Worm (Caenorhabditis elegans) whole organism, mixed stage, embryonic: ENCODE data around the gene T16A9.5.
A peak's percentile ranks its signal among the peaks of the same experiment; 100 is the strongest.

Experiments
- M03D4.4 ChIP-seq: sonication (generic microtip); optimal IDR thresholded peaks from 2 replicates; lab custom pipeline; 2017; ENCODE audit warnings: mild to moderate bottlenecking, missing genetic modification characterization, missing compliant biosample characterization
- ceh-43 ChIP-seq: fragments of 200-800 bp; sonication (Bioruptor generic); optimal IDR thresholded peaks from 2 replicates; lab custom pipeline; 2018; ENCODE audit warnings: mild to moderate bottlenecking, missing genetic modification characterization, moderate library complexity, missing compliant biosample characterization
- ceh-83 ChIP-seq: fragments of 200-800 bp; sonication (Bioruptor generic); optimal IDR thresholded peaks from 2 replicates; lab custom pipeline; 2018; ENCODE audit warnings: mild to moderate bottlenecking, missing genetic modification characterization, missing compliant biosample characterization
- ces-1 ChIP-seq: fragments of 150-350 bp; optimal IDR thresholded peaks from 2 replicates; lab custom pipeline; 2014; ENCODE audit warnings: missing biosample characterization, missing genetic modification reagents, missing genetic modification characterization
- cnd-1 ChIP-seq: fragments of 200-800 bp; sonication (Bioruptor generic); optimal IDR thresholded peaks from 2 replicates; lab custom pipeline; 2018; ENCODE audit warnings: mild to moderate bottlenecking, missing genetic modification characterization, missing compliant biosample characterization
- drap-1 ChIP-seq: fragments of 200-800 bp; sonication (Bioruptor generic); optimal IDR thresholded peaks from 3 replicates; lab custom pipeline; 2018; ENCODE audit warnings: mild to moderate bottlenecking, missing genetic modification characterization, missing compliant biosample characterization
- elt-1 ChIP-seq: sonication (generic microtip); optimal IDR thresholded peaks from 2 replicates; lab custom pipeline; 2017; ENCODE audit warnings: missing genetic modification characterization, mild to moderate bottlenecking, missing compliant biosample characterization, antibody characterized with exemption, moderate library complexity, borderline replicate concordance; ENCODE audit not compliant: insufficient read depth
- flh-1 ChIP-seq: fragments of 200-800 bp; sonication (Bioruptor generic); optimal IDR thresholded peaks from 2 replicates; lab custom pipeline; 2018; ENCODE audit warnings: mild to moderate bottlenecking, missing genetic modification characterization, moderate library complexity, missing compliant biosample characterization
- ham-2 ChIP-seq: fragments of 200-800 bp; sonication (Bioruptor generic); optimal IDR thresholded peaks from 2 replicates; lab custom pipeline; 2018; ENCODE audit warnings: mild to moderate bottlenecking, missing genetic modification characterization, missing compliant biosample characterization
- lin-13 ChIP-seq: fragments of 150-350 bp; optimal IDR thresholded peaks from 2 replicates; lab custom pipeline; 2014; ENCODE audit warnings: missing biosample characterization, missing genetic modification characterization
- lin-32 ChIP-seq: fragments of 200-800 bp; sonication (Bioruptor generic); optimal IDR thresholded peaks from 2 replicates; lab custom pipeline; 2018; ENCODE audit warnings: mild to moderate bottlenecking, missing genetic modification characterization, missing compliant biosample characterization
- lsy-2 ChIP-seq: fragments of 150-350 bp; optimal IDR thresholded peaks from 2 replicates; lab custom pipeline; 2014; ENCODE audit warnings: missing biosample characterization, missing genetic modification characterization
- mab-5 ChIP-seq: fragments of 150-350 bp; optimal IDR thresholded peaks from 2 replicates; lab custom pipeline; 2014; ENCODE audit warnings: missing biosample characterization, missing genetic modification characterization
- mep-1 ChIP-seq: fragments of 150-350 bp; optimal IDR thresholded peaks from 2 replicates; lab custom pipeline; 2017; ENCODE audit warnings: missing biosample characterization, missing genetic modification reagents, missing genetic modification characterization, inconsistent platforms
- mls-2 ChIP-seq: sonication (generic microtip); optimal IDR thresholded peaks from 2 replicates; lab custom pipeline; 2016; ENCODE audit warnings: mild to moderate bottlenecking, missing genetic modification characterization, moderate library complexity, missing compliant biosample characterization
- nhr-12 ChIP-seq: fragments of 150-350 bp; optimal IDR thresholded peaks from 2 replicates; lab custom pipeline; 2014; ENCODE audit warnings: missing biosample characterization, missing genetic modification characterization
- nhr-2 ChIP-seq: fragments of 150-350 bp; optimal IDR thresholded peaks from 2 replicates; lab custom pipeline; 2014; ENCODE audit warnings: missing biosample characterization, missing genetic modification characterization
- nhr-237 ChIP-seq: fragments of 150-350 bp; optimal IDR thresholded peaks from 2 replicates; lab custom pipeline; 2014; ENCODE audit warnings: missing biosample characterization, missing genetic modification characterization
- nhr-28 ChIP-seq: fragments of 150-350 bp; optimal IDR thresholded peaks from 2 replicates; lab custom pipeline; 2014; ENCODE audit warnings: missing biosample characterization, missing genetic modification characterization
- nhr-76 ChIP-seq: sonication (generic microtip); optimal IDR thresholded peaks from 2 replicates; lab custom pipeline; 2017; ENCODE audit warnings: missing biosample characterization, missing genetic modification characterization
- sem-2 ChIP-seq: fragments of 200-800 bp; sonication (Bioruptor generic); optimal IDR thresholded peaks from 2 replicates; lab custom pipeline; 2018; ENCODE audit warnings: mild to moderate bottlenecking, missing genetic modification characterization, missing compliant biosample characterization
- snpc-4 ChIP-seq: fragments of 150-350 bp; optimal IDR thresholded peaks from 2 replicates; lab custom pipeline; 2014; ENCODE audit warnings: missing biosample characterization, missing genetic modification characterization
- sptf-1 ChIP-seq: sonication (generic microtip); optimal IDR thresholded peaks from 2 replicates; lab custom pipeline; 2017; ENCODE audit warnings: mild to moderate bottlenecking, missing genetic modification characterization, moderate library complexity, missing compliant biosample characterization
- tbx-8 ChIP-seq: fragments of 200-800 bp; sonication (Bioruptor generic); optimal IDR thresholded peaks from 2 replicates; lab custom pipeline; 2018; ENCODE audit warnings: mild to moderate bottlenecking, missing genetic modification characterization, moderate library complexity, missing compliant biosample characterization
- unc-120 ChIP-seq: sonication (generic microtip); optimal IDR thresholded peaks from 2 replicates; lab custom pipeline; 2017; ENCODE audit warnings: missing genetic modification characterization, missing compliant biosample characterization; ENCODE audit not compliant: poor library complexity, severe bottlenecking
- unc-39 ChIP-seq: fragments of 150-350 bp; optimal IDR thresholded peaks from 2 replicates; lab custom pipeline; 2014; ENCODE audit warnings: missing biosample characterization, missing genetic modification characterization
- unc-62 ChIP-seq: fragments of 150-350 bp; optimal IDR thresholded peaks from 2 replicates; lab custom pipeline; 2014; ENCODE audit warnings: missing biosample characterization, missing genetic modification reagents, missing genetic modification characterization
- zip-8 ChIP-seq: fragments of 150-350 bp; optimal IDR thresholded peaks from 2 replicates; lab custom pipeline; 2014; ENCODE audit warnings: missing biosample characterization, missing genetic modification characterization
- ztf-11 ChIP-seq: fragments of 150-350 bp; optimal IDR thresholded peaks from 2 replicates; lab custom pipeline; 2014; ENCODE audit warnings: missing biosample characterization, missing genetic modification characterization

Gene T16A9.5

ce11 chrV:14182860-14183259 lies 32.1 kb downstream of the T16A9.5 start, which contains the start of gene cest-2.3:
Gene cest-2.3, minus strand, starts transcription at chrV:14182960.
- no peak for TF ChIP-seq elt-1 (tag; lab: Kevin White, UChicago)
- TF ChIP-seq mep-1 (tag; lab: Kevin White, UChicago), result no peak
- TF ChIP-seq zip-8 (tag; lab: Kevin White, UChicago), result no peak
- TF ChIP-seq lin-32 (GFP tag; lab: Kevin White, UChicago), result no peak
- TF ChIP-seq nhr-237 (tag; lab: Kevin White, UChicago), result no peak
- TF ChIP-seq mls-2 (tag; lab: Kevin White, UChicago), result no peak
- no peak for TF ChIP-seq nhr-28
- TF ChIP-seq ceh-43 (GFP tag; lab: Kevin White, UChicago), result no peak
- no peak for TF ChIP-seq ham-2 (GFP tag; lab: Kevin White, UChicago)
- TF ChIP-seq mab-5 (tag; lab: Kevin White, UChicago), result no peak
- TF ChIP-seq lin-13 (tag; lab: Kevin White, UChicago), result no peak
- TF ChIP-seq lsy-2 (tag; lab: Kevin White, UChicago), result no peak
- no peak for TF ChIP-seq ceh-83 (GFP tag; lab: Kevin White, UChicago)
- TF ChIP-seq flh-1 (GFP tag; lab: Kevin White, UChicago), result no peak
- TF ChIP-seq unc-120 (tag; lab: Kevin White, UChicago), result no peak

ce11 chrV:14179947-14180346 lies 35.1 kb downstream of the T16A9.5 start, which contains the start of gene ZC376.8:
Gene ZC376.8, plus strand, starts transcription at chrV:14180247.
- TF ChIP-seq tbx-8, result no peak
- no peak for TF ChIP-seq drap-1 (GFP tag; lab: Kevin White, UChicago)
- TF ChIP-seq ham-2 (GFP tag; lab: Kevin White, UChicago), result no peak
- no peak for TF ChIP-seq elt-1 (tag; lab: Kevin White, UChicago)
- no peak for TF ChIP-seq ztf-11 (tag; lab: Kevin White, UChicago)
- TF ChIP-seq unc-39 (tag; lab: Kevin White, UChicago), result no peak
- no peak for TF ChIP-seq M03D4.4 (tag; lab: Kevin White, UChicago)
- no peak for TF ChIP-seq lin-13 (tag; lab: Kevin White, UChicago)
- TF ChIP-seq zip-8 (tag; lab: Kevin White, UChicago), result no peak
- TF ChIP-seq nhr-12 (tag; lab: Kevin White, UChicago), result no peak
- no peak for TF ChIP-seq nhr-28
- no peak for TF ChIP-seq unc-62 (GFP tag; lab: Kevin White, UChicago)
- TF ChIP-seq unc-120 (tag; lab: Kevin White, UChicago), result no peak
- TF ChIP-seq mls-2 (tag; lab: Kevin White, UChicago), result no peak
- TF ChIP-seq lin-32 (GFP tag; lab: Kevin White, UChicago), result no peak
- no peak for TF ChIP-seq lsy-2 (tag; lab: Kevin White, UChicago)

- TF ChIP-seq M03D4.4 (tag; lab: Kevin White, UChicago), result no peak
- no peak for TF ChIP-seq snpc-4 (tag; lab: Kevin White, UChicago)
- TF ChIP-seq nhr-2 (tag; lab: Kevin White, UChicago), result no peak
- no peak for TF ChIP-seq unc-120 (tag; lab: Kevin White, UChicago)
- TF ChIP-seq ham-2 (GFP tag; lab: Kevin White, UChicago), result no peak
- peak; percentile 32 for TF ChIP-seq mep-1 (tag; lab: Kevin White, UChicago)
- no peak for TF ChIP-seq nhr-12 (tag; lab: Kevin White, UChicago)
- TF ChIP-seq cnd-1 (tag; lab: Kevin White, UChicago), result no peak
- TF ChIP-seq, all 35 proteins: peak for 1
Measured at ce11 chrV:14177657-14178129, 37.3 kb downstream of the T16A9.5 start, which contains the start of gene ceh-74. Gene ceh-74, plus strand, starts transcription at chrV:14178079.

ce11 chrV:14176572-14176971 lies 38.4 kb downstream of the T16A9.5 start:
- TF ChIP-seq zip-8 (tag; lab: Kevin White, UChicago) (no peak), unc-39 (tag; lab: Kevin White, UChicago) (no peak), nhr-28 (no peak), lin-32 (GFP tag; lab: Kevin White, UChicago) (no peak), mls-2 (tag; lab: Kevin White, UChicago) (no peak), nhr-237 (tag; lab: Kevin White, UChicago) (no peak), sem-2 (GFP tag; lab: Kevin White, UChicago) (no peak), ces-1 (no peak), nhr-2 (tag; lab: Kevin White, UChicago) (no peak), nhr-76 (no peak), sptf-1 (tag; lab: Kevin White, UChicago) (no peak), flh-1 (GFP tag; lab: Kevin White, UChicago) (no peak), ztf-11 (tag; lab: Kevin White, UChicago) (no peak)
